Worm (Caenorhabditis elegans) whole organism, L2 larva: ENCODE results near the gene rft-2.
A peak's percentile ranks its signal among the peaks of the same experiment; 100 is the strongest.

Source experiments
- C34F6.9 ChIP-seq: fragments of 150-350 bp; optimal IDR thresholded peaks from 2 replicates; lab custom pipeline; 2014; ENCODE audit warnings: missing biosample characterization, missing genetic modification characterization
- F13H6.1 ChIP-seq: sonication (generic microtip); optimal IDR thresholded peaks from 2 replicates; lab custom pipeline; 2016; ENCODE audit warnings: missing genetic modification characterization, missing compliant biosample characterization
- R02D3.7 ChIP-seq: fragments of 150-350 bp; optimal IDR thresholded peaks from 2 replicates; lab custom pipeline; 2014; ENCODE audit warnings: missing biosample characterization, missing genetic modification characterization
- ZK546.5 ChIP-seq: sonication (generic microtip); optimal IDR thresholded peaks from 2 replicates; lab custom pipeline; 2017; ENCODE audit warnings: missing biosample characterization, missing genetic modification characterization
- alr-1 ChIP-seq: fragments of 150-350 bp; optimal IDR thresholded peaks from 2 replicates; lab custom pipeline; 2014; ENCODE audit warnings: missing biosample characterization, missing genetic modification characterization
- ama-1 ChIP-seq: fragments of 150-350 bp; optimal IDR thresholded peaks from 2 replicates; lab custom pipeline; 2018; ENCODE audit warnings: inconsistent platforms
- blmp-1 ChIP-seq: sonication (generic microtip); optimal IDR thresholded peaks from 2 replicates; lab custom pipeline; 2017; ENCODE audit warnings: missing genetic modification characterization, mild to moderate bottlenecking, missing compliant biosample characterization, antibody characterized with exemption, moderate library complexity; ENCODE audit not compliant: insufficient read depth
- dmd-4 ChIP-seq: sonication (generic microtip); optimal IDR thresholded peaks from 2 replicates; lab custom pipeline; 2017; ENCODE audit warnings: missing biosample characterization, missing genetic modification characterization
- egl-27 ChIP-seq: sonication (generic microtip); optimal IDR thresholded peaks from 3 replicates; lab custom pipeline; 2017; ENCODE audit warnings: missing biosample characterization, missing genetic modification reagents, missing genetic modification characterization
- elt-1 ChIP-seq: fragments of 150-350 bp; optimal IDR thresholded peaks from 2 replicates; lab custom pipeline; 2014; ENCODE audit warnings: missing biosample characterization, missing genetic modification characterization
- elt-3 ChIP-seq: sonication (generic microtip); optimal IDR thresholded peaks from 2 replicates; lab custom pipeline; 2017; ENCODE audit warnings: missing biosample characterization, missing genetic modification characterization
- fos-1 ChIP-seq: fragments of 150-350 bp; optimal IDR thresholded peaks from 2 replicates; lab custom pipeline; 2014; ENCODE audit warnings: missing biosample characterization, missing genetic modification characterization
- gmeb-1 ChIP-seq: fragments of 150-350 bp; optimal IDR thresholded peaks from 2 replicates; lab custom pipeline; 2014; ENCODE audit warnings: missing biosample characterization, missing genetic modification characterization
- lin-11 ChIP-seq: fragments of 150-350 bp; sonication (generic microtip); optimal IDR thresholded peaks from 2 replicates; lab custom pipeline; 2014; ENCODE audit warnings: missing biosample characterization, missing genetic modification characterization, inconsistent platforms, mixed read lengths
- lin-13 ChIP-seq: fragments of 150-350 bp; optimal IDR thresholded peaks from 2 replicates; lab custom pipeline; 2014; ENCODE audit warnings: missing biosample characterization, missing genetic modification reagents, missing genetic modification characterization
- lsy-2 ChIP-seq, 2 experiments: fragments of 150-350 bp in 1 of 2; sonication (generic microtip) in 1 of 2; optimal IDR thresholded peaks; 2 replicates each; lab custom pipeline; 2014 to 2017; ENCODE audit warnings: missing biosample characterization in 2 of 2, missing genetic modification characterization in 2 of 2
- mab-5 ChIP-seq: fragments of 150-350 bp; optimal IDR thresholded peaks from 2 replicates; lab custom pipeline; 2014; ENCODE audit warnings: missing biosample characterization, missing genetic modification characterization
- mbf-1 ChIP-seq: sonication (generic microtip); optimal IDR thresholded peaks from 2 replicates; lab custom pipeline; 2017; ENCODE audit warnings: missing biosample characterization, missing genetic modification characterization
- nhr-10 ChIP-seq: sonication (generic microtip); optimal IDR thresholded peaks from 2 replicates; lab custom pipeline; 2017; ENCODE audit warnings: missing biosample characterization, missing genetic modification characterization
- nhr-11 ChIP-seq: fragments of 150-350 bp; optimal IDR thresholded peaks from 2 replicates; lab custom pipeline; 2014; ENCODE audit warnings: missing biosample characterization, missing genetic modification characterization
- nhr-12 ChIP-seq: fragments of 150-350 bp; optimal IDR thresholded peaks from 2 replicates; lab custom pipeline; 2014; ENCODE audit warnings: missing biosample characterization, missing genetic modification characterization
- nhr-237 ChIP-seq: fragments of 150-350 bp; optimal IDR thresholded peaks from 2 replicates; lab custom pipeline; 2014; ENCODE audit warnings: missing biosample characterization, missing genetic modification characterization
- nhr-25 ChIP-seq: fragments of 150-350 bp; sonication (generic microtip); optimal IDR thresholded peaks from 3 replicates; lab custom pipeline; 2014; ENCODE audit warnings: missing biosample characterization, missing genetic modification characterization
- nhr-77 ChIP-seq: fragments of 150-350 bp; optimal IDR thresholded peaks from 2 replicates; lab custom pipeline; 2014; ENCODE audit warnings: missing biosample characterization, missing genetic modification characterization
- peb-1 ChIP-seq: fragments of 150-350 bp; optimal IDR thresholded peaks from 2 replicates; lab custom pipeline; 2014; ENCODE audit warnings: missing biosample characterization, missing genetic modification characterization
- sem-4 ChIP-seq: fragments of 150-350 bp; optimal IDR thresholded peaks from 2 replicates; lab custom pipeline; 2014; ENCODE audit warnings: missing biosample characterization, missing genetic modification reagents, missing genetic modification characterization
- skn-1 ChIP-seq: sonication (generic microtip); optimal IDR thresholded peaks from 2 replicates; lab custom pipeline; 2017; ENCODE audit warnings: missing biosample characterization, missing genetic modification characterization
- sma-3 ChIP-seq: sonication (generic microtip); optimal IDR thresholded peaks from 2 replicates; lab custom pipeline; 2016; ENCODE audit warnings: missing genetic modification reagents, missing genetic modification characterization, missing compliant biosample characterization
- snpc-4 ChIP-seq: fragments of 150-350 bp; optimal IDR thresholded peaks from 2 replicates; lab custom pipeline; 2014; ENCODE audit warnings: missing biosample characterization, missing genetic modification characterization
- unc-39 ChIP-seq: fragments of 150-350 bp; optimal IDR thresholded peaks from 2 replicates; lab custom pipeline; 2014; ENCODE audit warnings: missing biosample characterization, missing genetic modification characterization
- unc-55 ChIP-seq: fragments of 150-350 bp; sonication (generic microtip); optimal IDR thresholded peaks from 3 replicates; lab custom pipeline; 2014; ENCODE audit warnings: missing biosample characterization, missing genetic modification reagents, missing genetic modification characterization
- unc-62 ChIP-seq: fragments of 150-350 bp; optimal IDR thresholded peaks from 2 replicates; lab custom pipeline; 2014; ENCODE audit warnings: missing biosample characterization, missing genetic modification reagents, missing genetic modification characterization
- zag-1 ChIP-seq: fragments of 150-350 bp; optimal IDR thresholded peaks from 2 replicates; lab custom pipeline; 2014; ENCODE audit warnings: missing biosample characterization, missing genetic modification characterization
- ztf-1 ChIP-seq: fragments of 200-800 bp; sonication (Bioruptor generic); conservative IDR thresholded peaks from 2 replicates; pipeline ENCODE4 v1.3.6; 2022; ENCODE audit warnings: missing genetic modification characterization, missing compliant biosample characterization
- ztf-11 ChIP-seq: sonication (generic microtip); optimal IDR thresholded peaks from 2 replicates; lab custom pipeline; 2017; ENCODE audit warnings: missing biosample characterization, missing genetic modification characterization
- ztf-4 ChIP-seq: fragments of 150-350 bp; optimal IDR thresholded peaks from 2 replicates; lab custom pipeline; 2014; ENCODE audit warnings: missing biosample characterization, missing genetic modification characterization

Gene rft-2

DNA sequence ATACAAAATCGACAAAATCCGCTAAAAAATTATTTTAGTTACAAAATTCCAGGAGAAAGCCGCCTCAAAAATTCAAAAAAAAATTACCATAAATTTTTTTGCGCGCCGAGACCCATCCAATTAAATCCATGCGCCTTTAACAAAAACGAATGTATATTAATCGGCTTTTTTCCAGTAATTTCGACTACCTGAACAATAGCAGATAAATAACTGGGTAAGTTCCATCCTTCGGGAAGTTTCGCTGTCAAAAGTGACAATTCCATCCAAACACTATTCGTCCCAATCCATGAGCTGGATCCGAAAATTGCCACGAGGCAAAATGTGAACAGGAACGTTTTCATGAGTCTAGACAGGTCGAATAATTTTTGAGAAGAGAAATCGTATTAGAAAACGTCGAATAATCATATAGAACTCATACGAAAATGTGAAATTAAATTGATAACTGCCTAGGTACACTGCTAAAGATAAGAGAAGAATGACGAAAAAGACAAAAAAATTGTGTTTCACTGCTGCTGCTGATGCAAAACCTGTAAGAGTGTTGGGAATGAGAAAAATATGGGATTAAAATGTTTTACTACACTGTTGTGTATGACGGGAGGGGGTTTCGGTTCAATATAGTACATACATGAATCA, 7.5 kb downstream of the rft-2 start, which contains the start of gene rft-1:
Gene rft-1 (minus strand): TSS at position 475 of the 633 bp plus-strand sequence.
- TF ChIP-seq sma-3 (GFP tag; lab: Kevin White, UChicago) = no peak
- TF ChIP-seq fos-1 (tag; lab: Kevin White, UChicago) = peak; percentile 58

DNA sequence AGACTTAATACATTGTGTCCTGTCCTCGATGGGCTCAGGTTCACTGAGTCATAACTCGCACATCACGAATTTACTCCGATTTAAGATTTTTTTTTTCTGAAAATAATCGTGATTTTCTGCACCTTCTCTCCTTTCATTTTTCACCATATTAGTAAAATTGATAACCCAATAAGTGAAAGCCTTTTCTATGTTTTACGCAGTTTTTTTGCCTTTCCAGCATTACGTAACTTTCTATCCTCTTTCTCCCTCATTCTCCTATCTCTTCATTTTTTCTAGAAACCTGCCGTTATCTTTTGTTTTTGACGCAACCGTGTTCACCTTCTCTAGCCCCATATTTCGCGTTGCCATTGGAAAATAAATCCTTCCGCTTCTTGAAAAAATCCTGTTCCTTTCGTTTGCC, 13.1 kb downstream of the rft-2 start:
- TF ChIP-seq gmeb-1 (no peak), ztf-11 (tag; lab: Kevin White, UChicago) (no peak), F13H6.1 (tag; lab: Kevin White, UChicago) (no peak), blmp-1 (peak; percentile 61), alr-1 (tag; lab: Kevin White, UChicago) (no peak), nhr-25 (peak; percentile 17)

DNA sequence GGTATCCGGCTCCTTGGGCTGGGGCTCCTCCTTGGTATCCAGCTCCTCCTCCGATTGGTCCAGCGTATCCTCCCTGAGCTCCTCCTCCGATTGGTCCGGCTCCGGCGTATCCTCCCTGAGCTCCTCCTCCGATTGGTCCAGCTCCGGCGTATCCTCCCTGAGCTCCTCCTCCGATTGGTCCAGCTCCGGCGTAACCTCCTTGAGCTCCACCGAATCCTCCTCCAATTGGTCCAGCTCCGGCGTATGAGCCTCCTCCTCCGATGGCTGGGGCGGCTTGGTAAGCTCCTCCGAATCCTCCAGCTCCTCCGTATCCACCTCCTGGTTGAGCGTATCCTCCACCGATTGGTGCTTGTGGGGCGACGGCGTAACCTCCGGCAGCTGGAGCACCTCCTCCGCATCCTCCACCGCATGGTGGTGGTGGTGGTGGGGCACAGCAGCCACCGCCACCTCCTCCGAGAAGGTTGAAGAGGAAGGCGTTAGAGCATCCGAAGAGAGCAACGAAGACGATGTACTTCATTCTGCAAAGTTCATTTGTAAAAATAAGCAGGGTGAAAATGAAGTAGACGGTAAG, 14.9 kb downstream of the rft-2 start, which contains the start of gene Y47D7A.13:
Gene Y47D7A.13 (minus strand): TSS at position 517 of the 571 bp plus-strand sequence.
- no peak for TF ChIP-seq nhr-25
- TF ChIP-seq egl-27 (tag; lab: Kevin White, UChicago) = no peak
- TF ChIP-seq unc-62 (GFP tag; lab: Kevin White, UChicago) = no peak
- TF ChIP-seq elt-3 = no peak
- TF ChIP-seq lin-11 (tag; lab: Kevin White, UChicago) = no peak
- TF ChIP-seq ama-1 (lab: Kevin White, UChicago) = no peak
- no peak for TF ChIP-seq snpc-4
- no peak for TF ChIP-seq nhr-77 (tag; lab: Kevin White, UChicago)
- TF ChIP-seq mab-5 (tag; lab: Kevin White, UChicago) = no peak
- no peak for TF ChIP-seq skn-1
- TF ChIP-seq unc-39 (tag; lab: Kevin White, UChicago) = no peak

- no peak for TF ChIP-seq blmp-1
- TF ChIP-seq nhr-12 (tag; lab: Kevin White, UChicago) = no peak
- no peak for TF ChIP-seq nhr-10 (tag; lab: Kevin White, UChicago)
- no peak for TF ChIP-seq ztf-1 (GFP tag; lab: Robert Waterston, UW)
- TF ChIP-seq alr-1 (tag; lab: Kevin White, UChicago) = no peak
- TF ChIP-seq ztf-11 (tag; lab: Kevin White, UChicago) = no peak
- TF ChIP-seq C34F6.9 = no peak
Observed at ce11 chrV:4432783-4433237, 17.6 kb downstream of the rft-2 start, which contains the start of gene Y47D7A.15. Gene Y47D7A.15, minus strand, starts transcription at chrV:4433187.

ce11 chrV:4429576-4429975, 20.8 kb downstream of the rft-2 start, which contains the start of gene Y47D7A.12:
Gene Y47D7A.12, minus strand, starts transcription at chrV:4429676.
- TF ChIP-seq sem-4 = no peak
- no peak for TF ChIP-seq ztf-1 (GFP tag; lab: Robert Waterston, UW)
- no peak for TF ChIP-seq lin-13
- no peak for TF ChIP-seq unc-55
- TF ChIP-seq mab-5 (tag; lab: Kevin White, UChicago) = no peak
- TF ChIP-seq ztf-4 (tag; lab: Kevin White, UChicago) = no peak
- no peak for TF ChIP-seq elt-3
- TF ChIP-seq unc-62 (GFP tag; lab: Kevin White, UChicago) = no peak
- TF ChIP-seq fos-1 (tag; lab: Kevin White, UChicago) = no peak
- TF ChIP-seq mbf-1 (tag; lab: Kevin White, UChicago) = no peak
- TF ChIP-seq nhr-11 (tag; lab: Kevin White, UChicago) = no peak
- TF ChIP-seq lsy-2 (tag; optimal IDR thresholded peaks at IDR 0.05; lab: Kevin White, UChicago) = no peak

DNA sequence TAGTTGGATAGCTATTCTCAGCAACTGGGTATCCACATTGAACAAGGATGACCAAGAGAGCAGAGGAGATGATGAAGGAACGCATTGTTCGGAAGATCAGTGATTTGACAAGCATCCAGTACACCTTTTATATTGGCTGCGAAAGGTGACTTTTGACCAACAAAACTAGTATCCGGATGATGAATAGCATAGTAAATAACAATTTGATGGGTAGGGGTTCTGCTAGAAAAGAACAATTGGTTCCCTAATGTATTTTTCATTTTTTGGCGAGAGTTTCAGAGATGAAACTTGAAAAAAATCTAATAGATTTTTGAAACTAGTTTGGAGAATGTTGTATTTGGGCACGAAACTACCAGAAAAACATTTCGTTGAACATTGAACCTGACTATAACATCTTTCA, 22.2 kb downstream of the rft-2 start, which contains the start of gene Y47D7A.11:
Gene Y47D7A.11 (minus strand): TSS at position 101 of the 400 bp plus-strand sequence.
- no peak for TF ChIP-seq ztf-1 (GFP tag; lab: Robert Waterston, UW)
- TF ChIP-seq nhr-237 (tag; lab: Kevin White, UChicago) = no peak
- no peak for TF ChIP-seq lsy-2 (tag; optimal IDR thresholded peaks at IDR 0.05; lab: Kevin White, UChicago)
- TF ChIP-seq peb-1 (tag; lab: Kevin White, UChicago) = no peak
- TF ChIP-seq ZK546.5 = no peak
- no peak for TF ChIP-seq elt-1 (tag; lab: Kevin White, UChicago)
- TF ChIP-seq ama-1 (lab: Kevin White, UChicago) = no peak
- no peak for TF ChIP-seq ztf-11 (tag; lab: Kevin White, UChicago)
- no peak for TF ChIP-seq R02D3.7 (tag; lab: Kevin White, UChicago)
- TF ChIP-seq nhr-77 (tag; lab: Kevin White, UChicago) = no peak
- TF ChIP-seq zag-1 (tag; lab: Kevin White, UChicago) = no peak
- TF ChIP-seq F13H6.1 (tag; lab: Kevin White, UChicago) = no peak
- no peak for TF ChIP-seq nhr-10 (tag; lab: Kevin White, UChicago)
- no peak for TF ChIP-seq elt-3
- no peak for TF ChIP-seq dmd-4 (tag; lab: Kevin White, UChicago)
- no peak for TF ChIP-seq mbf-1 (tag; lab: Kevin White, UChicago)
- no peak for TF ChIP-seq alr-1 (tag; lab: Kevin White, UChicago)
